Worm (Caenorhabditis elegans) whole organism, L4 larva: ENCODE measurements around the gene F58E2.3.

ENCODE experiments used
- R02D3.7 ChIP-seq: fragments of 150-350 bp; sonication (generic microtip); optimal IDR thresholded peaks from 3 replicates; lab custom pipeline; 2014; ENCODE audit warnings: missing biosample characterization, missing genetic modification characterization
- Y48G9A.11 ChIP-seq: fragments of 200-800 bp; sonication (Bioruptor generic); IDR thresholded peaks from 2 replicates; pipeline ENCODE4 v1.3.6; 2022; ENCODE audit warnings: missing genetic modification reagents, missing genetic modification characterization, missing compliant biosample characterization
- ceh-28 ChIP-seq: fragments of 150-350 bp; optimal IDR thresholded peaks from 2 replicates; lab custom pipeline; 2014; ENCODE audit warnings: missing biosample characterization, missing genetic modification reagents, missing genetic modification characterization
- fkh-10 ChIP-seq: fragments of 150-350 bp; optimal IDR thresholded peaks from 2 replicates; lab custom pipeline; 2014; ENCODE audit warnings: missing biosample characterization, missing genetic modification reagents, missing genetic modification characterization
- lin-29 ChIP-seq: fragments of 200-800 bp; sonication (Bioruptor generic); IDR thresholded peaks from 2 replicates; pipeline ENCODE4 v1.3.6; 2022; ENCODE audit warnings: missing genetic modification reagents, missing genetic modification characterization, missing compliant biosample characterization
- mdl-1 ChIP-seq, 2 experiments: fragments of 150-350 bp in 1 of 2; sonication (generic microtip) in 1 of 2; optimal IDR thresholded peaks; 2 replicates each; lab custom pipeline; 2014 to 2017; ENCODE audit warnings: missing biosample characterization in 2 of 2, missing genetic modification characterization in 2 of 2
- mxl-2 ChIP-seq: fragments of 200-800 bp; sonication (Bioruptor generic); conservative IDR thresholded peaks from 2 replicates; pipeline ENCODE4 v1.3.6; 2022; ENCODE audit warnings: missing genetic modification reagents, missing genetic modification characterization, missing compliant biosample characterization
- nhr-11 ChIP-seq: fragments of 150-350 bp; optimal IDR thresholded peaks from 2 replicates; lab custom pipeline; 2014; ENCODE audit warnings: missing biosample characterization, missing genetic modification characterization
- nhr-25 ChIP-seq: sonication (generic microtip); optimal IDR thresholded peaks from 2 replicates; lab custom pipeline; 2017; ENCODE audit warnings: missing genetic modification characterization, mild to moderate bottlenecking, missing compliant biosample characterization, antibody characterized with exemption, moderate library complexity, borderline replicate concordance; ENCODE audit not compliant: insufficient read depth
- nhr-77 ChIP-seq: fragments of 150-350 bp; optimal IDR thresholded peaks from 2 replicates; lab custom pipeline; 2014; ENCODE audit warnings: missing biosample characterization, missing genetic modification characterization
- skn-1 ChIP-seq: fragments of 150-350 bp; optimal IDR thresholded peaks from 2 replicates; lab custom pipeline; 2014; ENCODE audit warnings: missing biosample characterization, missing genetic modification characterization

ce11 chrIV:3467751-3468150 is 523 bp downstream of the F58E2.3 start:
- TF ChIP-seq mxl-2: no peak
- no peak for TF ChIP-seq fkh-10
- TF ChIP-seq mdl-1 (tag; optimal IDR thresholded peaks at IDR 0.05; lab: Kevin White, UChicago): no peak
- TF ChIP-seq ceh-28 (tag; lab: Kevin White, UChicago): no peak
- TF ChIP-seq skn-1 (tag; lab: Kevin White, UChicago): no peak
- TF ChIP-seq lin-29 (GFP tag; lab: Robert Waterston, UW): no peak
- TF ChIP-seq Y48G9A.11: no peak
- no peak for TF ChIP-seq nhr-25 (tag; lab: Kevin White, UChicago)
- TF ChIP-seq nhr-77 (tag; lab: Kevin White, UChicago): no peak
- no peak for TF ChIP-seq nhr-11
- no peak for TF ChIP-seq R02D3.7 (tag; lab: Kevin White, UChicago)
